Fruit fly (Drosophila melanogaster): Measurements from ENCODE around the gene cas.

Gene cas

dm6 chr3R:5742278-5743196 is 25.9 kb upstream of the cas start, which contains the start of the genes Sym and Madm:
Gene Sym (minus strand): TSS chr3R:5742476.
Gene Madm (plus strand): TSS chr3R:5742510.
- TF ChIP-seq dl (GFP tag; optimal IDR thresholded peaks at IDR 0.05; ENCODE audit: insufficient read depth in 1 of 2, partially characterized antibody in 2 of 2) (no peak), sage (GFP tag; optimal IDR thresholded peaks at IDR 0.05) (no peak), CrebA (GFP tag; optimal IDR thresholded peaks at IDR 0.05; ENCODE audit: borderline replicate concordance) (no peak), Mio (GFP tag; optimal IDR thresholded peaks at IDR 0.05) (no peak), OdsH (GFP tag; optimal IDR thresholded peaks at IDR 0.05) (peak; percentile 29), Rel (GFP tag; optimal IDR thresholded peaks at IDR 0.05) (no peak), Rel (tag; optimal IDR thresholded peaks at IDR 0.05) (no peak), HLH106 (tag; optimal IDR thresholded peaks at IDR 0.05) (peak; percentile 20), tai (GFP tag; optimal IDR thresholded peaks at IDR 0.05) (no peak), brk (GFP tag; optimal IDR thresholded peaks at IDR 0.05) (no peak), CG32264 (GFP tag; optimal IDR thresholded peaks at IDR 0.05) (no peak), pan (optimal IDR thresholded peaks at IDR 0.05) (no peak), Vsx2 (GFP tag; optimal IDR thresholded peaks at IDR 0.05; ENCODE audit: partially characterized antibody) (no peak), Dfd (GFP tag; optimal IDR thresholded peaks at IDR 0.05) (no peak), lola (GFP tag; optimal IDR thresholded peaks at IDR 0.05) (peak; percentile 37), Sp1 (GFP tag; optimal IDR thresholded peaks at IDR 0.05) (peak; percentile 11), dmrt93B (GFP tag; optimal IDR thresholded peaks at IDR 0.05) (no peak), h (GFP tag; optimal IDR thresholded peaks at IDR 0.05) (peak; percentile 62), ey (GFP tag; optimal IDR thresholded peaks at IDR 0.05) (peak; percentile 27), woc (GFP tag; optimal IDR thresholded peaks at IDR 0.05) (peak; percentile 74), fru (GFP tag; optimal IDR thresholded peaks at IDR 0.05) (peak; percentile 48), dsf (GFP tag; optimal IDR thresholded peaks at IDR 0.05; ENCODE audit: borderline replicate concordance) (peak; percentile 26), Abd-B (GFP tag; optimal IDR thresholded peaks at IDR 0.05) (no peak), N (GFP tag; optimal IDR thresholded peaks at IDR 0.05) (no peak), jim (GFP tag; optimal IDR thresholded peaks at IDR 0.05) (no peak), Myc (optimal IDR thresholded peaks at IDR 0.05) (peak; percentile 84), br (GFP tag; optimal IDR thresholded peaks at IDR 0.05) (peak; percentile 57), Hr78 (GFP tag; optimal IDR thresholded peaks at IDR 0.05) (no peak), CG9705 (GFP tag; optimal IDR thresholded peaks at IDR 0.05) (no peak), usp (GFP tag; optimal IDR thresholded peaks at IDR 0.05) (no peak), psq (GFP tag; optimal IDR thresholded peaks at IDR 0.05) (peak; percentile 15), rgr (GFP tag; optimal IDR thresholded peaks at IDR 0.05) (peak; percentile 2), Hr83 (GFP tag; optimal IDR thresholded peaks at IDR 0.05; ENCODE audit: poor library complexity, severe bottlenecking) (no peak), sv (GFP tag; optimal IDR thresholded peaks at IDR 0.05) (no peak), Hnf4 (GFP tag; optimal IDR thresholded peaks at IDR 0.05) (no peak), GATAd (GFP tag; optimal IDR thresholded peaks at IDR 0.05) (no peak), Dif (GFP tag; optimal IDR thresholded peaks at IDR 0.05; ENCODE audit: partially characterized antibody) (no peak), foxo (GFP tag; optimal IDR thresholded peaks at IDR 0.05) (peak in 1 of 2 experiments; percentile 39), Jra (GFP tag; optimal IDR thresholded peaks at IDR 0.05) (no peak)

- TF ChIP-seq sage (GFP tag; optimal IDR thresholded peaks at IDR 0.05) (no peak), pan (optimal IDR thresholded peaks at IDR 0.05) (no peak), Sp1 (GFP tag; optimal IDR thresholded peaks at IDR 0.05) (no peak), h (GFP tag; optimal IDR thresholded peaks at IDR 0.05) (no peak), GATAd (GFP tag; optimal IDR thresholded peaks at IDR 0.05) (no peak)
Measured at dm6 chr3R:5737263-5737662, 20.7 kb upstream of the cas start.

All from whole organism, wandering third instar larva.